Fruit fly (Drosophila melanogaster) whole organism, embryonic: ENCODE measurements around the gene Atg6.

Experiments
- BtbVII ChIP-seq: fragments of 200-800 bp; sonication (Bioruptor generic); optimal IDR thresholded peaks from 3 replicates; lab custom pipeline; 2017; ENCODE audit warnings: missing biosample characterization, mild to moderate bottlenecking, missing genetic modification characterization
- Bteb2 ChIP-seq: fragments of 200-800 bp; sonication (Bioruptor generic); optimal IDR thresholded peaks from 2 replicates; lab custom pipeline; 2016; ENCODE audit warnings: missing biosample characterization, missing genetic modification characterization
- CG10321 ChIP-seq: fragments of 200-800 bp; sonication (Bioruptor generic); IDR thresholded peaks from 2 replicates; pipeline ENCODE4 v1.3.6; 2022; ENCODE audit warnings: missing biosample characterization, missing genetic modification characterization
- CG10366 ChIP-seq: fragments of 200-800 bp; sonication (Bioruptor generic); IDR thresholded peaks from 2 replicates; pipeline ENCODE4 v1.3.6; 2022; ENCODE audit warnings: missing biosample characterization, missing genetic modification characterization
- CG13123 ChIP-seq: fragments of 200-800 bp; sonication (Bioruptor generic); optimal IDR thresholded peaks from 2 replicates; lab custom pipeline; 2016; ENCODE audit warnings: missing biosample characterization, missing genetic modification characterization
- CG14441 ChIP-seq: fragments of 200-800 bp; sonication (Bioruptor generic); IDR thresholded peaks from 2 replicates; pipeline ENCODE4 v1.3.6; 2022; ENCODE audit warnings: missing biosample characterization, missing genetic modification characterization
- CG14860 ChIP-seq: fragments of 200-800 bp; sonication (Bioruptor generic); IDR thresholded peaks from 3 replicates; pipeline ENCODE4 v1.3.6; 2022; ENCODE audit warnings: missing biosample characterization, missing genetic modification characterization; ENCODE audit not compliant: partially characterized antibody
- CG15269 ChIP-seq: fragments of 200-800 bp; sonication (Bioruptor generic); optimal IDR thresholded peaks from 2 replicates; lab custom pipeline; 2018; ENCODE audit warnings: missing biosample characterization, mild to moderate bottlenecking, missing genetic modification characterization, moderate library complexity
- CG15601 ChIP-seq: fragments of 200-800 bp; sonication (Bioruptor generic); optimal IDR thresholded peaks from 3 replicates; lab custom pipeline; 2019; ENCODE audit warnings: missing biosample characterization, mild to moderate bottlenecking, missing genetic modification characterization, moderate library complexity
- CG1647 ChIP-seq: fragments of 200-800 bp; sonication (Bioruptor generic); optimal IDR thresholded peaks from 3 replicates; lab custom pipeline; 2016; ENCODE audit warnings: missing biosample characterization, missing genetic modification characterization
- CG17186 ChIP-seq: fragments of 200-800 bp; sonication (Bioruptor generic); optimal IDR thresholded peaks from 3 replicates; lab custom pipeline; 2017; ENCODE audit warnings: missing biosample characterization, missing genetic modification reagents, missing genetic modification characterization
- CG17359 ChIP-seq: fragments of 200-800 bp; sonication (Bioruptor generic); optimal IDR thresholded peaks from 3 replicates; lab custom pipeline; 2018; ENCODE audit warnings: missing biosample characterization, mild to moderate bottlenecking, missing genetic modification characterization, moderate library complexity
- CG17568 ChIP-seq: fragments of 200-800 bp; sonication (Bioruptor generic); optimal IDR thresholded peaks from 2 replicates; lab custom pipeline; 2018; ENCODE audit warnings: missing biosample characterization, mild to moderate bottlenecking, missing genetic modification characterization, moderate library complexity
- CG2116 ChIP-seq: fragments of 200-800 bp; sonication (Bioruptor generic); optimal IDR thresholded peaks from 3 replicates; lab custom pipeline; 2018; ENCODE audit warnings: missing biosample characterization, mild to moderate bottlenecking, missing genetic modification characterization
- CG33213 ChIP-seq: fragments of 200-800 bp; sonication (Bioruptor generic); optimal IDR thresholded peaks from 3 replicates; lab custom pipeline; 2016; ENCODE audit warnings: missing biosample characterization, missing genetic modification characterization
- CG4328 ChIP-seq: fragments of 200-800 bp; sonication (Bioruptor generic); optimal IDR thresholded peaks from 3 replicates; lab custom pipeline; 2017; ENCODE audit warnings: missing biosample characterization, missing genetic modification reagents, missing genetic modification characterization
- CG4730 ChIP-seq: fragments of 200-800 bp; sonication (Bioruptor generic); IDR thresholded peaks from 2 replicates; pipeline ENCODE4 v1.3.6; 2022; ENCODE audit warnings: missing biosample characterization, missing genetic modification characterization
- CG4820 ChIP-seq: fragments of 200-800 bp; sonication (Bioruptor generic); optimal IDR thresholded peaks from 3 replicates; lab custom pipeline; 2016; ENCODE audit warnings: missing biosample characterization, missing genetic modification characterization
- CG6272 ChIP-seq: fragments of 200-800 bp; sonication (Bioruptor generic); IDR thresholded peaks from 2 replicates; pipeline ENCODE4 v1.3.6; 2022; ENCODE audit warnings: missing biosample characterization, missing genetic modification characterization
- CG7963 ChIP-seq: fragments of 200-800 bp; sonication (Bioruptor generic); IDR thresholded peaks from 3 replicates; pipeline ENCODE4 v1.3.6; 2022; ENCODE audit warnings: missing biosample characterization, missing genetic modification characterization; ENCODE audit not compliant: partially characterized antibody
- CG9215 ChIP-seq: fragments of 200-800 bp; sonication (Bioruptor generic); IDR thresholded peaks from 2 replicates; pipeline ENCODE4 v1.3.6; 2022; ENCODE audit warnings: missing biosample characterization, missing genetic modification characterization
- CHES-1-like ChIP-seq: fragments of 200-800 bp; sonication (Bioruptor generic); optimal IDR thresholded peaks from 2 replicates; lab custom pipeline; 2016; ENCODE audit warnings: missing biosample characterization, missing genetic modification characterization
- Dp ChIP-seq: fragments of 200-800 bp; sonication (Bioruptor generic); optimal IDR thresholded peaks from 2 replicates; lab custom pipeline; 2018; ENCODE audit warnings: missing biosample characterization, mild to moderate bottlenecking, missing genetic modification characterization, moderate library complexity
- E2f2 ChIP-seq: fragments of 200-800 bp; sonication (Bioruptor generic); IDR thresholded peaks from 2 replicates; pipeline ENCODE4 v1.3.6; 2022; ENCODE audit warnings: missing biosample characterization, missing genetic modification characterization
- H2.0 ChIP-seq: fragments of 200-800 bp; sonication (Bioruptor generic); IDR thresholded peaks from 2 replicates; pipeline ENCODE4 v1.3.6; 2022; ENCODE audit warnings: missing biosample characterization, missing genetic modification characterization
- NC2β ChIP-seq: fragments of 200-800 bp; sonication (Bioruptor generic); optimal IDR thresholded peaks from 2 replicates; lab custom pipeline; 2016; ENCODE audit warnings: missing biosample characterization, missing genetic modification characterization
- Nf-YB ChIP-seq: fragments of 200-800 bp; sonication (Bioruptor generic); optimal IDR thresholded peaks from 3 replicates; lab custom pipeline; 2019; ENCODE audit warnings: missing biosample characterization, mild to moderate bottlenecking, missing genetic modification characterization, moderate library complexity
- NfI ChIP-seq: fragments of 200-800 bp; sonication (Bioruptor generic); optimal IDR thresholded peaks from 3 replicates; lab custom pipeline; 2018; ENCODE audit warnings: missing biosample characterization, mild to moderate bottlenecking, missing genetic modification characterization, moderate library complexity
- TFAM ChIP-seq: fragments of 200-800 bp; sonication (Bioruptor generic); optimal IDR thresholded peaks from 2 replicates; lab custom pipeline; 2017; ENCODE audit warnings: missing biosample characterization, missing genetic modification characterization, inconsistent platforms
- al ChIP-seq: fragments of 200-800 bp; sonication (Bioruptor generic); IDR thresholded peaks from 2 replicates; pipeline ENCODE4 v1.3.6; 2022; ENCODE audit warnings: missing biosample characterization, missing genetic modification characterization
- corto ChIP-seq: fragments of 200-800 bp; sonication (Bioruptor generic); optimal IDR thresholded peaks from 2 replicates; lab custom pipeline; 2016; ENCODE audit warnings: missing biosample characterization, mild to moderate bottlenecking, missing genetic modification characterization, moderate library complexity
- crc ChIP-seq: fragments of 200-800 bp; sonication (Bioruptor generic); optimal IDR thresholded peaks from 2 replicates; lab custom pipeline; 2016; ENCODE audit warnings: missing biosample characterization, missing genetic modification characterization
- dmrt11E ChIP-seq: fragments of 200-800 bp; sonication (Bioruptor generic); optimal IDR thresholded peaks from 3 replicates; lab custom pipeline; 2018; ENCODE audit warnings: missing biosample characterization, mild to moderate bottlenecking, missing genetic modification characterization, moderate library complexity
- ftz-f1 ChIP-seq: fragments of 200-800 bp; sonication (Bioruptor generic); optimal IDR thresholded peaks from 2 replicates; lab custom pipeline; 2016; ENCODE audit warnings: missing biosample characterization, missing genetic modification characterization
- hb ChIP-seq: fragments of 200-800 bp; sonication (Bioruptor generic); IDR thresholded peaks from 3 replicates; pipeline ENCODE4 v1.3.6; 2022; ENCODE audit warnings: missing biosample characterization, missing genetic modification characterization; ENCODE audit not compliant: partially characterized antibody
- pan ChIP-seq, 4 experiments: fragments of >200 bp in 3 of 4; fragments of 200-800 bp in 1 of 4; sonication (Bioruptor generic) in 1 of 4; optimal IDR thresholded peaks in 3 of 4; IDR thresholded peaks in 1 of 4; 2 replicates each; pipeline versions ENCODE4 v1.3.6 to Lab custom; 2017 to 2022; ENCODE audit warnings: missing biosample characterization in 2 of 4, missing genetic modification characterization in 2 of 4, mixed read lengths in 1 of 4
- pb ChIP-seq: fragments of 200-800 bp; sonication (Bioruptor generic); optimal IDR thresholded peaks from 3 replicates; lab custom pipeline; 2016; ENCODE audit warnings: missing biosample characterization, missing genetic modification characterization
- pum ChIP-seq: fragments of 200-800 bp; sonication (Bioruptor generic); optimal IDR thresholded peaks from 2 replicates; lab custom pipeline; 2016; ENCODE audit warnings: missing biosample characterization, missing genetic modification characterization
- repo ChIP-seq: fragments of 200-800 bp; sonication (Bioruptor generic); optimal IDR thresholded peaks from 2 replicates; lab custom pipeline; 2016; ENCODE audit warnings: missing biosample characterization, missing genetic modification characterization
- sc ChIP-seq, 3 experiments: fragments of >200 bp in 2 of 3; fragments of 200-800 bp in 1 of 3; sonication (Bioruptor generic) in 1 of 3; optimal IDR thresholded peaks; 2 replicates in 2 of 3; 3 replicates in 1 of 3; lab custom pipeline; 2017; ENCODE audit warnings: mild to moderate bottlenecking in 1 of 3, missing biosample characterization in 1 of 3, missing genetic modification characterization in 1 of 3, missing genetic modification reagents in 1 of 3
- sd ChIP-seq: fragments of 200-800 bp; sonication (Bioruptor generic); optimal IDR thresholded peaks from 3 replicates; lab custom pipeline; 2018; ENCODE audit warnings: missing biosample characterization, mild to moderate bottlenecking, missing genetic modification characterization, moderate library complexity
- sima ChIP-seq: fragments of 200-800 bp; sonication (Bioruptor generic); optimal IDR thresholded peaks from 2 replicates; lab custom pipeline; 2016; ENCODE audit warnings: missing biosample characterization, missing genetic modification characterization
- tgo ChIP-seq: fragments of 200-800 bp; sonication (Bioruptor generic); IDR thresholded peaks from 3 replicates; pipeline ENCODE4 v1.3.6; 2022; ENCODE audit warnings: missing biosample characterization, missing genetic modification characterization
- tin ChIP-seq: fragments of 200-800 bp; sonication (Bioruptor generic); optimal IDR thresholded peaks from 3 replicates; lab custom pipeline; 2016; ENCODE audit warnings: missing biosample characterization, missing genetic modification characterization
- vfl ChIP-seq: fragments of 200-800 bp; sonication (Bioruptor generic); optimal IDR thresholded peaks from 2 replicates; lab custom pipeline; 2016; ENCODE audit warnings: missing biosample characterization, missing genetic modification characterization
- wdn ChIP-seq: fragments of 200-800 bp; sonication (Bioruptor generic); IDR thresholded peaks from 2 replicates; pipeline ENCODE4 v1.3.6; 2022; ENCODE audit warnings: missing biosample characterization, missing genetic modification characterization
- yki ChIP-seq: fragments of >200 bp; optimal IDR thresholded peaks from 3 replicates; lab custom pipeline; 2018

The Atg6 gene

dm6 chr3R:24099039-24100026 lies 48.8 kb upstream of the Atg6 start (continued):
- TF ChIP-seq corto (GFP tag; lab: Kevin White, UChicago) (peak; percentile 32), repo (GFP tag; lab: Kevin White, UChicago) (peak; percentile 73), CG6272 (GFP tag; lab: Robert Waterston, UW) (peak; percentile 69), NfI (GFP tag; lab: Kevin White, UChicago) (peak; percentile 75), H2.0 (GFP tag; lab: Robert Waterston, UW) (peak; percentile 87), tgo (GFP tag; lab: Robert Waterston, UW) (peak; percentile 80), CG4328 (GFP tag; lab: Kevin White, UChicago) (no peak), CG10366 (GFP tag; lab: Robert Waterston, UW) (peak; percentile 87), yki (lab: Kevin White, UChicago) (no peak), CG2116 (GFP tag; lab: Kevin White, UChicago) (peak; percentile 35), TFAM (GFP tag; lab: Kevin White, UChicago) (no peak), ftz-f1 (GFP tag; lab: Kevin White, UChicago) (no peak), CG9215 (GFP tag; lab: Robert Waterston, UW) (peak; percentile 63), CG4820 (peak; percentile 75), pum (GFP tag; lab: Kevin White, UChicago) (peak; percentile 66), hb (no peak), CG13123 (GFP tag; lab: Kevin White, UChicago) (peak; percentile 64), pb (GFP tag; lab: Kevin White, UChicago) (peak; percentile 69), CHES-1-like (GFP tag; lab: Kevin White, UChicago) (peak; percentile 78), CG17568 (GFP tag; lab: Kevin White, UChicago) (peak; percentile 71), CG15601 (tag; lab: Kevin White, UChicago) (peak; percentile 58), tin (GFP tag; lab: Kevin White, UChicago) (peak; percentile 81), CG14441 (GFP tag; lab: Robert Waterston, UW) (peak; percentile 85), crc (peak; percentile 78), CG10321 (GFP tag; lab: Robert Waterston, UW) (peak; percentile 40; the same call in 1 of the 2 replicates), CG17359 (tag; lab: Kevin White, UChicago) (peak; percentile 82), sd (tag; lab: Kevin White, UChicago) (peak; percentile 28), sc (optimal IDR thresholded peaks at IDR 0.05; lab: Kevin White, UChicago) (no peak), sc (GFP tag; optimal IDR thresholded peaks at IDR 0.05; lab: Kevin White, UChicago) (peak; percentile 60), CG7963 (no peak), CG1647 (peak; percentile 66), CG14860 (GFP tag; lab: Robert Waterston, UW) (no peak), wdn (peak; percentile 45; the same call in 1 of the 2 replicates), pan (optimal IDR thresholded peaks at IDR 0.05; lab: Kevin White, UChicago) (no peak), pan (GFP tag; optimal IDR thresholded peaks at IDR 0.05 in 1 of 2, IDR thresholded peaks at IDR 0.05 in 1 of 2) (peak in 1 of 2 experiments; percentile 90), E2f2 (GFP tag; lab: Robert Waterston, UW) (peak; percentile 64), Nf-YB (GFP tag; lab: Kevin White, UChicago) (peak; percentile 32), BtbVII (GFP tag; lab: Kevin White, UChicago) (peak; percentile 41), al (GFP tag; lab: Robert Waterston, UW) (peak; percentile 80), Bteb2 (GFP tag; lab: Kevin White, UChicago) (peak; percentile 68), CG15269 (tag; lab: Kevin White, UChicago) (peak; percentile 84), Dp (GFP tag; lab: Kevin White, UChicago) (no peak), dmrt11E (tag; lab: Kevin White, UChicago) (peak; percentile 55), sima (GFP tag; lab: Kevin White, UChicago) (peak; percentile 23), NC2β (GFP tag; lab: Kevin White, UChicago) (peak; percentile 78), CG17186 (GFP tag; lab: Kevin White, UChicago) (no peak), CG33213 (peak; percentile 81), CG4730 (GFP tag; lab: Robert Waterston, UW) (peak; percentile 73), vfl (peak; percentile 23)
